Worm (Caenorhabditis elegans) whole organism, mixed stage, embryonic: Measurements from ENCODE around the gene B0252.5.

Experiments
- M03D4.4 ChIP-seq: sonication (generic microtip); optimal IDR thresholded peaks from 2 replicates; lab custom pipeline; 2017; ENCODE audit warnings: mild to moderate bottlenecking, missing genetic modification characterization, missing compliant biosample characterization
- bed-3 ChIP-seq: fragments of 200-800 bp; sonication (Bioruptor generic); optimal IDR thresholded peaks from 3 replicates; lab custom pipeline; 2018; ENCODE audit warnings: mild to moderate bottlenecking, missing genetic modification characterization, moderate library complexity, missing compliant biosample characterization
- blmp-1 ChIP-seq: fragments of 150-350 bp; optimal IDR thresholded peaks from 2 replicates; lab custom pipeline; 2014; ENCODE audit warnings: missing biosample characterization, missing genetic modification characterization
- ceh-39 ChIP-seq: fragments of 150-350 bp; optimal IDR thresholded peaks from 2 replicates; lab custom pipeline; 2014; ENCODE audit warnings: missing biosample characterization, missing genetic modification characterization
- ceh-43 ChIP-seq: fragments of 200-800 bp; sonication (Bioruptor generic); optimal IDR thresholded peaks from 2 replicates; lab custom pipeline; 2018; ENCODE audit warnings: mild to moderate bottlenecking, missing genetic modification characterization, moderate library complexity, missing compliant biosample characterization
- ceh-83 ChIP-seq: fragments of 200-800 bp; sonication (Bioruptor generic); optimal IDR thresholded peaks from 2 replicates; lab custom pipeline; 2018; ENCODE audit warnings: mild to moderate bottlenecking, missing genetic modification characterization, missing compliant biosample characterization
- ces-1 ChIP-seq: fragments of 150-350 bp; optimal IDR thresholded peaks from 2 replicates; lab custom pipeline; 2014; ENCODE audit warnings: missing biosample characterization, missing genetic modification reagents, missing genetic modification characterization
- cnd-1 ChIP-seq: fragments of 200-800 bp; sonication (Bioruptor generic); optimal IDR thresholded peaks from 2 replicates; lab custom pipeline; 2018; ENCODE audit warnings: mild to moderate bottlenecking, missing genetic modification characterization, missing compliant biosample characterization
- drap-1 ChIP-seq: fragments of 200-800 bp; sonication (Bioruptor generic); optimal IDR thresholded peaks from 3 replicates; lab custom pipeline; 2018; ENCODE audit warnings: mild to moderate bottlenecking, missing genetic modification characterization, missing compliant biosample characterization
- elt-1 ChIP-seq: sonication (generic microtip); optimal IDR thresholded peaks from 2 replicates; lab custom pipeline; 2017; ENCODE audit warnings: missing genetic modification characterization, mild to moderate bottlenecking, missing compliant biosample characterization, antibody characterized with exemption, moderate library complexity, borderline replicate concordance; ENCODE audit not compliant: insufficient read depth
- elt-3 ChIP-seq: fragments of 150-350 bp; optimal IDR thresholded peaks from 2 replicates; lab custom pipeline; 2014; ENCODE audit warnings: missing biosample characterization, missing genetic modification characterization
- flh-1 ChIP-seq: fragments of 200-800 bp; sonication (Bioruptor generic); optimal IDR thresholded peaks from 2 replicates; lab custom pipeline; 2018; ENCODE audit warnings: mild to moderate bottlenecking, missing genetic modification characterization, moderate library complexity, missing compliant biosample characterization
- ham-2 ChIP-seq: fragments of 200-800 bp; sonication (Bioruptor generic); optimal IDR thresholded peaks from 2 replicates; lab custom pipeline; 2018; ENCODE audit warnings: mild to moderate bottlenecking, missing genetic modification characterization, missing compliant biosample characterization
- hlh-1 ChIP-seq: fragments of 150-350 bp; optimal IDR thresholded peaks from 2 replicates; lab custom pipeline; 2014; ENCODE audit warnings: missing biosample characterization, missing genetic modification reagents, missing genetic modification characterization
- lin-13 ChIP-seq: fragments of 150-350 bp; optimal IDR thresholded peaks from 2 replicates; lab custom pipeline; 2014; ENCODE audit warnings: missing biosample characterization, missing genetic modification characterization
- lin-32 ChIP-seq: fragments of 200-800 bp; sonication (Bioruptor generic); optimal IDR thresholded peaks from 2 replicates; lab custom pipeline; 2018; ENCODE audit warnings: mild to moderate bottlenecking, missing genetic modification characterization, missing compliant biosample characterization
- lsy-2 ChIP-seq: fragments of 150-350 bp; optimal IDR thresholded peaks from 2 replicates; lab custom pipeline; 2014; ENCODE audit warnings: missing biosample characterization, missing genetic modification characterization
- mab-5 ChIP-seq: fragments of 150-350 bp; optimal IDR thresholded peaks from 2 replicates; lab custom pipeline; 2014; ENCODE audit warnings: missing biosample characterization, missing genetic modification characterization
- mep-1 ChIP-seq: fragments of 150-350 bp; optimal IDR thresholded peaks from 2 replicates; lab custom pipeline; 2017; ENCODE audit warnings: missing biosample characterization, missing genetic modification reagents, missing genetic modification characterization, inconsistent platforms
- mls-2 ChIP-seq: sonication (generic microtip); optimal IDR thresholded peaks from 2 replicates; lab custom pipeline; 2016; ENCODE audit warnings: mild to moderate bottlenecking, missing genetic modification characterization, moderate library complexity, missing compliant biosample characterization
- nhr-12 ChIP-seq: fragments of 150-350 bp; optimal IDR thresholded peaks from 2 replicates; lab custom pipeline; 2014; ENCODE audit warnings: missing biosample characterization, missing genetic modification characterization
- nhr-2 ChIP-seq: fragments of 150-350 bp; optimal IDR thresholded peaks from 2 replicates; lab custom pipeline; 2014; ENCODE audit warnings: missing biosample characterization, missing genetic modification characterization
- nhr-237 ChIP-seq: fragments of 150-350 bp; optimal IDR thresholded peaks from 2 replicates; lab custom pipeline; 2014; ENCODE audit warnings: missing biosample characterization, missing genetic modification characterization
- nhr-28 ChIP-seq: fragments of 150-350 bp; optimal IDR thresholded peaks from 2 replicates; lab custom pipeline; 2014; ENCODE audit warnings: missing biosample characterization, missing genetic modification characterization
- nhr-76 ChIP-seq: sonication (generic microtip); optimal IDR thresholded peaks from 2 replicates; lab custom pipeline; 2017; ENCODE audit warnings: missing biosample characterization, missing genetic modification characterization
- pha-4 ChIP-seq: fragments of 150-350 bp; optimal IDR thresholded peaks from 2 replicates; lab custom pipeline; 2018; ENCODE audit warnings: missing biosample characterization, missing genetic modification reagents, missing genetic modification characterization
- sem-2 ChIP-seq: fragments of 200-800 bp; sonication (Bioruptor generic); optimal IDR thresholded peaks from 2 replicates; lab custom pipeline; 2018; ENCODE audit warnings: mild to moderate bottlenecking, missing genetic modification characterization, missing compliant biosample characterization
- snpc-4 ChIP-seq: fragments of 150-350 bp; optimal IDR thresholded peaks from 2 replicates; lab custom pipeline; 2014; ENCODE audit warnings: missing biosample characterization, missing genetic modification characterization
- sptf-1 ChIP-seq: sonication (generic microtip); optimal IDR thresholded peaks from 2 replicates; lab custom pipeline; 2017; ENCODE audit warnings: mild to moderate bottlenecking, missing genetic modification characterization, moderate library complexity, missing compliant biosample characterization
- tbx-8 ChIP-seq: fragments of 200-800 bp; sonication (Bioruptor generic); optimal IDR thresholded peaks from 2 replicates; lab custom pipeline; 2018; ENCODE audit warnings: mild to moderate bottlenecking, missing genetic modification characterization, moderate library complexity, missing compliant biosample characterization
- unc-120 ChIP-seq: sonication (generic microtip); optimal IDR thresholded peaks from 2 replicates; lab custom pipeline; 2017; ENCODE audit warnings: missing genetic modification characterization, missing compliant biosample characterization; ENCODE audit not compliant: poor library complexity, severe bottlenecking
- unc-39 ChIP-seq: fragments of 150-350 bp; optimal IDR thresholded peaks from 2 replicates; lab custom pipeline; 2014; ENCODE audit warnings: missing biosample characterization, missing genetic modification characterization
- unc-62 ChIP-seq: fragments of 150-350 bp; optimal IDR thresholded peaks from 2 replicates; lab custom pipeline; 2014; ENCODE audit warnings: missing biosample characterization, missing genetic modification reagents, missing genetic modification characterization
- zip-8 ChIP-seq: fragments of 150-350 bp; optimal IDR thresholded peaks from 2 replicates; lab custom pipeline; 2014; ENCODE audit warnings: missing biosample characterization, missing genetic modification characterization
- ztf-11 ChIP-seq: fragments of 150-350 bp; optimal IDR thresholded peaks from 2 replicates; lab custom pipeline; 2014; ENCODE audit warnings: missing biosample characterization, missing genetic modification characterization

Gene B0252.5

ce11 chrII:6943299-6944051, 24.8 kb upstream of the B0252.5 start:
- TF ChIP-seq nhr-76 (tag; lab: Kevin White, UChicago) = no peak
- peak; percentile 58 for TF ChIP-seq mls-2 (tag; lab: Kevin White, UChicago)
- TF ChIP-seq mab-5 (tag; lab: Kevin White, UChicago) = no peak
- no peak for TF ChIP-seq blmp-1 (tag; lab: Kevin White, UChicago)
- TF ChIP-seq bed-3 (GFP tag; lab: Kevin White, UChicago) = no peak
- TF ChIP-seq ces-1 = peak; percentile 26
- TF ChIP-seq nhr-237 (tag; lab: Kevin White, UChicago) = no peak
- peak; percentile 4 for TF ChIP-seq hlh-1 (tag; lab: Kevin White, UChicago)
- TF ChIP-seq ztf-11 (tag; lab: Kevin White, UChicago) = no peak
- no peak for TF ChIP-seq unc-39 (tag; lab: Kevin White, UChicago)
- peak; percentile 39 for TF ChIP-seq sptf-1 (tag; lab: Kevin White, UChicago)
- TF ChIP-seq nhr-2 (tag; lab: Kevin White, UChicago) = peak; percentile 73
- TF ChIP-seq tbx-8 (GFP tag; lab: Kevin White, UChicago) = no peak
- no peak for TF ChIP-seq elt-3 (tag; lab: Kevin White, UChicago)
- peak; percentile 56 for TF ChIP-seq cnd-1
- TF ChIP-seq M03D4.4 (tag; lab: Kevin White, UChicago) = peak; percentile 38
- no peak for TF ChIP-seq lin-13 (tag; lab: Kevin White, UChicago)
- peak; percentile 50 for TF ChIP-seq ceh-83 (GFP tag; lab: Kevin White, UChicago)
- no peak for TF ChIP-seq ceh-39 (tag; lab: Kevin White, UChicago)
- peak; percentile 90 for TF ChIP-seq unc-120 (tag; lab: Kevin White, UChicago)
- no peak for TF ChIP-seq lsy-2
- TF ChIP-seq lin-32 (GFP tag; lab: Kevin White, UChicago) = no peak
- no peak for TF ChIP-seq snpc-4 (tag; lab: Kevin White, UChicago)
- TF ChIP-seq ham-2 (GFP tag; lab: Kevin White, UChicago) = no peak
- TF ChIP-seq nhr-12 = no peak
- peak; percentile 32 for TF ChIP-seq mep-1 (tag; lab: Kevin White, UChicago)
- TF ChIP-seq sem-2 (GFP tag; lab: Kevin White, UChicago) = no peak
- TF ChIP-seq pha-4 = peak; percentile 31

DNA sequence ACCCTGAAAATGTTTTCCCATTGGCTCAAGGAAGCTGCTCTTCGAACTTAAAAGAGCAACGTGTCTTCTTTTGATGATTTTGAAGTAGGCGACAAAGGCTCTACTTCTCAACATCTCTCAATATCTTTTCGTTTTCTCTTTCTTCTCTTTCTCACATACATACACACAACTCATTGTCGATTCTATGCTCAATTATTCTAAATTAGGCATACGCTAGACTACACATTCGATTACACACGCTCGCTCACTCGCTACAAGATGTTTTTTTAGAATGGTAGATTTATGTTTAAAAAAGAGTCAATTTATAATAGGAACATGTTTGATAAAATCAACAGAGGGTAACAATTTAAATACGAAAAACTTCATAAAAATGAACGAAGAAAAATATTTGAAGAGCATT, 22.8 kb upstream of the B0252.5 start:
- no peak for TF ChIP-seq mab-5 (tag; lab: Kevin White, UChicago)
- TF ChIP-seq ces-1 = peak; percentile 90

DNA sequence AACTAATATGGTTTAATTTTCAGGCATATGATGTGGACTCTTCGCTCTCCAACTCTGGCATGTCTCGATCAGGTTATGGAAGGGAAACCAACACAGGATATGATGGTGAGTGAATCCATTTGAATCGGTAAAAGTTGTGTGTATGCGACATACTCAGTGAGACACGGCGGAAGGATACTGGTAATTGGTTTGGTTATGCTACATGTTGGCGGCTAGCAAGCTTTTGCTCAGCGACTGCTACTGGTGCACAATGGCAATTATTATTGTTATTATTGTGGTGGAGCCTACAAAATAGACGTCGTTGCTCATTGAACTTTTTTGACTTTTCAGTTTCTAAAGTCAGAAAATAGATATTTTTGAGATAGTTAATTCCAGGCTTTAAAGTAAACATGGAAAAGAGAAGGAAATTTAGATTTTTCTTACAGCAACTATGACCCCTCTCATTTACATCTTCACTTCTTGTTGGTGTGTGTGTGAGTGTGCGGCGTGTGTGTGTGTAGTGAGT, 22.1 kb upstream of the B0252.5 start:
- TF ChIP-seq drap-1 (GFP tag; lab: Kevin White, UChicago) (no peak), ces-1 (peak; percentile 80)

- TF ChIP-seq nhr-28 (tag; lab: Kevin White, UChicago) (no peak), cnd-1 (peak; percentile 60), mab-5 (tag; lab: Kevin White, UChicago) (no peak), tbx-8 (GFP tag; lab: Kevin White, UChicago) (no peak), ceh-39 (tag; lab: Kevin White, UChicago) (no peak), unc-62 (GFP tag; lab: Kevin White, UChicago) (no peak), sptf-1 (tag; lab: Kevin White, UChicago) (peak; percentile 40), mls-2 (tag; lab: Kevin White, UChicago) (peak; percentile 80), unc-39 (tag; lab: Kevin White, UChicago) (peak; percentile 41), ceh-43 (GFP tag; lab: Kevin White, UChicago) (peak; percentile 79), elt-1 (tag; lab: Kevin White, UChicago) (no peak), drap-1 (GFP tag; lab: Kevin White, UChicago) (no peak), unc-120 (tag; lab: Kevin White, UChicago) (no peak), nhr-2 (tag; lab: Kevin White, UChicago) (peak; percentile 97), ces-1 (peak; percentile 65), nhr-237 (tag; lab: Kevin White, UChicago) (no peak), lin-13 (tag; lab: Kevin White, UChicago) (no peak), bed-3 (GFP tag; lab: Kevin White, UChicago) (no peak), nhr-76 (tag; lab: Kevin White, UChicago) (no peak), ceh-83 (GFP tag; lab: Kevin White, UChicago) (no peak), blmp-1 (tag; lab: Kevin White, UChicago) (no peak), lsy-2 (no peak), ham-2 (GFP tag; lab: Kevin White, UChicago) (peak; percentile 37), ztf-11 (tag; lab: Kevin White, UChicago) (no peak), mep-1 (tag; lab: Kevin White, UChicago) (no peak), flh-1 (GFP tag; lab: Kevin White, UChicago) (no peak), elt-3 (tag; lab: Kevin White, UChicago) (no peak), pha-4 (no peak), hlh-1 (tag; lab: Kevin White, UChicago) (no peak), snpc-4 (tag; lab: Kevin White, UChicago) (no peak), M03D4.4 (tag; lab: Kevin White, UChicago) (no peak), zip-8 (peak; percentile 34), lin-32 (GFP tag; lab: Kevin White, UChicago) (no peak), nhr-12 (no peak), sem-2 (GFP tag; lab: Kevin White, UChicago) (no peak)
Measured at ce11 chrII:6939873-6940272, 21.2 kb upstream of the B0252.5 start.
